Fruit fly (Drosophila melanogaster) whole organism, pupa: ENCODE results near the gene CG13627.

ENCODE experiments used
- CG10348 ChIP-seq: fragments of 200-800 bp; sonication (Bioruptor generic); IDR thresholded peaks from 2 replicates; pipeline ENCODE4 v1.3.6; 2022; ENCODE audit warnings: missing biosample characterization, missing genetic modification characterization
- CG12605 ChIP-seq: fragments of 200-800 bp; sonication (Bioruptor generic); IDR thresholded peaks from 2 replicates; pipeline ENCODE4 v1.3.6; 2022; ENCODE audit warnings: missing biosample characterization, missing genetic modification characterization
- CG13204 ChIP-seq: fragments of 200-800 bp; sonication (Bioruptor generic); optimal IDR thresholded peaks from 2 replicates; lab custom pipeline; 2018; ENCODE audit warnings: missing biosample characterization, mild to moderate bottlenecking, missing genetic modification characterization, moderate library complexity
- CG14655 ChIP-seq: fragments of 200-800 bp; sonication (Bioruptor generic); optimal IDR thresholded peaks from 3 replicates; lab custom pipeline; 2017; ENCODE audit warnings: mild to moderate bottlenecking, missing biosample characterization, missing genetic modification reagents, missing genetic modification characterization
- CG15710 ChIP-seq: fragments of 200-800 bp; sonication (Bioruptor generic); optimal IDR thresholded peaks from 2 replicates; lab custom pipeline; 2018; ENCODE audit warnings: missing biosample characterization, mild to moderate bottlenecking, missing genetic modification characterization, moderate library complexity
- CG17806 ChIP-seq: fragments of 200-800 bp; sonication (Bioruptor generic); optimal IDR thresholded peaks from 2 replicates; lab custom pipeline; 2018; ENCODE audit warnings: missing biosample characterization, mild to moderate bottlenecking, missing genetic modification characterization, moderate library complexity
- CG32121 ChIP-seq: fragments of 200-800 bp; sonication (Bioruptor generic); IDR thresholded peaks from 2 replicates; pipeline ENCODE4 v1.3.6; 2022; ENCODE audit warnings: missing biosample characterization, missing genetic modification characterization
- CG34367 ChIP-seq: fragments of 200-800 bp; sonication (Bioruptor generic); optimal IDR thresholded peaks from 2 replicates; lab custom pipeline; 2018; ENCODE audit warnings: missing biosample characterization, mild to moderate bottlenecking, missing genetic modification characterization
- CG4496 ChIP-seq: fragments of 200-800 bp; sonication (Bioruptor generic); IDR thresholded peaks from 3 replicates; pipeline ENCODE4 v1.3.6; 2022; ENCODE audit warnings: missing biosample characterization, missing genetic modification characterization
- CG8159 ChIP-seq: fragments of 200-800 bp; sonication (Bioruptor generic); optimal IDR thresholded peaks from 3 replicates; lab custom pipeline; 2018; ENCODE audit warnings: missing biosample characterization, mild to moderate bottlenecking, missing genetic modification characterization, moderate library complexity
- CG9948 ChIP-seq: fragments of 200-800 bp; sonication (Bioruptor generic); optimal IDR thresholded peaks from 2 replicates; lab custom pipeline; 2018; ENCODE audit warnings: missing biosample characterization, mild to moderate bottlenecking, missing genetic modification characterization, moderate library complexity
- D1 ChIP-seq: fragments of 200-800 bp; sonication (Bioruptor generic); optimal IDR thresholded peaks from 2 replicates; lab custom pipeline; 2018; ENCODE audit warnings: missing biosample characterization, mild to moderate bottlenecking, missing genetic modification characterization, moderate library complexity
- EcR ChIP-seq: fragments of 200-800 bp; sonication (Bioruptor generic); optimal IDR thresholded peaks from 3 replicates; lab custom pipeline; 2019; ENCODE audit warnings: missing biosample characterization, missing genetic modification characterization, mild to moderate bottlenecking, moderate library complexity, missing genetic modification reagents
- Ets98B ChIP-seq: fragments of 200-800 bp; sonication (Bioruptor generic); IDR thresholded peaks from 2 replicates; pipeline ENCODE4 v1.3.6; 2022; ENCODE audit warnings: missing biosample characterization, missing genetic modification characterization
- Pif1A ChIP-seq: fragments of 200-800 bp; sonication (Bioruptor generic); optimal IDR thresholded peaks from 3 replicates; lab custom pipeline; 2016; ENCODE audit warnings: missing biosample characterization, missing genetic modification characterization
- Pif1B ChIP-seq: fragments of 200-800 bp; sonication (Bioruptor generic); optimal IDR thresholded peaks from 3 replicates; lab custom pipeline; 2016; ENCODE audit warnings: missing biosample characterization, missing genetic modification characterization
- Snoo ChIP-seq: fragments of 200-800 bp; sonication (Bioruptor generic); optimal IDR thresholded peaks from 3 replicates; lab custom pipeline; 2017; ENCODE audit warnings: missing biosample characterization, mild to moderate bottlenecking, missing genetic modification characterization, inconsistent platforms
- fd96Ca ChIP-seq: fragments of 200-800 bp; sonication (Bioruptor generic); IDR thresholded peaks from 3 replicates; pipeline ENCODE4 v1.3.6; 2022; ENCODE audit warnings: missing biosample characterization, missing genetic modification characterization
- gl ChIP-seq: fragments of 200-800 bp; sonication (Bioruptor generic); optimal IDR thresholded peaks from 2 replicates; lab custom pipeline; 2018; ENCODE audit warnings: missing biosample characterization, mild to moderate bottlenecking, missing genetic modification characterization
- rn ChIP-seq: fragments of 200-800 bp; sonication (Bioruptor generic); IDR thresholded peaks from 2 replicates; pipeline ENCODE4 v1.3.6; 2022; ENCODE audit warnings: missing biosample characterization, missing genetic modification characterization

Gene CG13627

DNA sequence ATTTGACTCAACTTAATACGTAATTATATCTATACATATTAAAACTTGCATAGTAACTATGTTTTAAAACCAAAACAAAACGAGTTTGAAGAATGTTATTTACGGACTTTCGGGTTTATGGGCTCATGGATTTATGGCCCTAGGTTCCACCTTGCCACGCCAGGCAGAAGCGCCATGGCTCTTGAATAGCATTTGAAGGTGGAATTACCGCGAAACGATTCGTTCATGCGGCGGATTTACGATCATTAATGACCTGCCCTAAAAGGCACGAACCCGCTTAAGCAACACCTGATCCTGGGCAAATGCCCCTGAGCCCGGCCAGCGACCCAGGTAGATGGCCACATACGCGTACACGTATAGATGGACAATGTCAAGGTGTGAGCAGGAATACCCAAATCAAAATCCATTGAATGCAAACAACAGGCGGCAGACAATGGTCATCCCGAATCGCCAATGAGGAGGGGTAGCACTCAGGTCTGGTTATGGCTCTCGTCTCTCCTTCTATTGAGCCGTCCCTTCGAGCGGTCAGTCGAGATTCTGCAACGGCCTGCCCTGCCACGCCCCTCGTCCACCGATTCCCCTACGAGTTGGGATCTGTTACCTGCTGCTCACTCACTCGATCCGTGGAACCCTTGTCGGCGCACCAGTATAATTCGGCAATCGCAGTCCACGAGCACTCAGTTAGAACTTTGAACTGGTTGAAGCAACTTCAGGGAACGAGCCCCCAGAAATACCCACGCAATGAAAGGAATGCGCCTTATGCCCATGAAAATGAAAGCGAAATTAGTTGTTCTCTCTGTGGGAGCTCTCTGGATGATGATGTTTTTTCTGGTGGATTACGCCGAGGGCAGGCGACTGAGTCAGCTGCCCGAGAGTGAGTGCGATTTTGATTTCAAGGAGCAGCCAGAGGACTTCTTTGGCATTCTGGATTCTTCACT lies 36.7 kb downstream of the CG13627 start, which contains the start of gene tld:
TSS of gene tld (plus strand) at position 677 of the 938 bp plus-strand sequence.
- TF ChIP-seq CG34367 (tag; lab: Kevin White, UChicago) (no peak), CG15710 (tag; lab: Kevin White, UChicago) (no peak), rn (GFP tag; lab: Robert Waterston, UW) (no peak), gl (no peak), Ets98B (no peak), CG10348 (no peak), Pif1B (GFP tag; lab: Kevin White, UChicago) (no peak), fd96Ca (GFP tag; lab: Robert Waterston, UW) (no peak), CG9948 (tag; lab: Kevin White, UChicago) (no peak), CG32121 (GFP tag; lab: Robert Waterston, UW) (no peak), D1 (tag; lab: Kevin White, UChicago) (no peak), Snoo (tag; lab: Kevin White, UChicago) (no peak)
- TF ChIP-seq, all 21 proteins: peak for 0

- TF ChIP-seq CG12605 (GFP tag; lab: Robert Waterston, UW) (no peak), fd96Ca (GFP tag; lab: Robert Waterston, UW) (no peak), CG17806 (no peak), Pif1A (GFP tag; lab: Kevin White, UChicago) (no peak), CG9948 (tag; lab: Kevin White, UChicago) (no peak), CG8159 (no peak), CG32121 (GFP tag; lab: Robert Waterston, UW) (no peak), D1 (tag; lab: Kevin White, UChicago) (no peak), Snoo (tag; lab: Kevin White, UChicago) (no peak), CG14655 (GFP tag; lab: Kevin White, UChicago) (no peak), CG34367 (tag; lab: Kevin White, UChicago) (no peak), rn (GFP tag; lab: Robert Waterston, UW) (no peak), EcR (GFP tag; lab: Kevin White, UChicago) (no peak), CG4496 (no peak), CG13204 (GFP tag; lab: Kevin White, UChicago) (no peak), Pif1B (GFP tag; lab: Kevin White, UChicago) (no peak), Ets98B (no peak), CG15710 (tag; lab: Kevin White, UChicago) (no peak)
Observed at dm6 chr3R:24753561-24754027, 41.0 kb downstream of the CG13627 start, which contains the start of gene asp. TSS of gene asp (plus strand) at chr3R:24753849.

DNA sequence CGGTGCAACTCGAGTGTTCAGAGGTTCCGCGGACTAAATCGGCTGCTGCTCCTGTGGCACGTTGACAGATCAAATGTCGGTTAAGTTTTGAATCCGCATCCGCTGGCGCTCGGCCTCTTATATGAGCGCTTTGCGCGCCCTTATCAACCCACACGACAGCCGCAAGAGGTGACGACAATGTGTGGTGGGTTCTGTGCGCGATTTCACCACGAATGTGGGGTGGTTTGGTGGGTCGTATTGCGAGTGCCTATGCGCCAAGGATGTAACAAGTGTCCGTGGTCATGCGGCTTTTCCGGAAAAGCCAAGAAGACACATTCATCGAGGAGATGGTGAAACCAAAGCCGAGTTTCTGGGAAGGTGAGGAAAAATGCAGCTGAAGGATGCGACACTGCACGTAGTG lies 52.4 kb downstream of the CG13627 start, which contains the start of gene AstA:
TSS of gene AstA (minus strand) at position 101 of the 400 bp plus-strand sequence.
- no peak for TF ChIP-seq Pif1A (GFP tag; lab: Kevin White, UChicago)

- TF ChIP-seq CG32121 (GFP tag; lab: Robert Waterston, UW) (0 out of 2 replicates have a peak, but pooled peaks have one; percentile 15), Pif1A (GFP tag; lab: Kevin White, UChicago) (no peak), Ets98B (peak; percentile 20; the same call in 1 of the 2 replicates), rn (GFP tag; lab: Robert Waterston, UW) (no peak), Snoo (tag; lab: Kevin White, UChicago) (no peak), CG4496 (0 out of 3 replicates have a peak, but pooled peaks have one; percentile 38), fd96Ca (GFP tag; lab: Robert Waterston, UW) (peak; percentile 11; the same call in 1 of the 3 replicates), CG13204 (GFP tag; lab: Kevin White, UChicago) (no peak), CG14655 (GFP tag; lab: Kevin White, UChicago) (no peak)
Observed at dm6 chr3R:24766684-24767083, 54.1 kb downstream of the CG13627 start.
